Fruit fly (Drosophila melanogaster): ENCODE measurements around the gene CG11828.

The CG11828 gene

dm6 chr3R:28922744-28923143 is at the start of gene CG11828:
TSS of gene CG11828 (plus strand) at chr3R:28923044.
- TF ChIP-seq EcR (GFP tag; optimal IDR thresholded peaks at IDR 0.05), result no peak
- no peak for TF ChIP-seq Dll (optimal IDR thresholded peaks at IDR 0.05)
- TF ChIP-seq pan (optimal IDR thresholded peaks at IDR 0.05), result no peak
- TF ChIP-seq usp (GFP tag; optimal IDR thresholded peaks at IDR 0.05), result no peak
- TF ChIP-seq psq (optimal IDR thresholded peaks at IDR 0.05), result no peak
- TF ChIP-seq CG8478 (optimal IDR thresholded peaks at IDR 0.05), result no peak

dm6 chr3R:28875345-28875744 is 47.5 kb upstream of the CG11828 start, which contains the start of gene Nepl18:
TSS of gene Nepl18 (plus strand) at chr3R:28875621.
- no peak for TF ChIP-seq psq (optimal IDR thresholded peaks at IDR 0.05)
- no peak for TF ChIP-seq pan (optimal IDR thresholded peaks at IDR 0.05)
- TF ChIP-seq EcR (GFP tag; optimal IDR thresholded peaks at IDR 0.05), result no peak
- TF ChIP-seq CG8478 (optimal IDR thresholded peaks at IDR 0.05), result no peak
- TF ChIP-seq Dll (optimal IDR thresholded peaks at IDR 0.05), result no peak
- no peak for TF ChIP-seq usp (GFP tag; optimal IDR thresholded peaks at IDR 0.05)

dm6 chr3R:28880066-28880842 is 42.6 kb upstream of the CG11828 start, which contains the start of the genes Nepl19 and Nepl20:
TSS of gene Nepl19 (minus strand) at chr3R:28880122.
TSS of gene Nepl20 (plus strand) at chr3R:28880792.
- TF ChIP-seq CG8478 (optimal IDR thresholded peaks at IDR 0.05) (no peak), psq (optimal IDR thresholded peaks at IDR 0.05) (no peak), Dll (optimal IDR thresholded peaks at IDR 0.05) (no peak), usp (GFP tag; optimal IDR thresholded peaks at IDR 0.05) (no peak), pan (optimal IDR thresholded peaks at IDR 0.05) (no peak), EcR (GFP tag; optimal IDR thresholded peaks at IDR 0.05) (no peak)

dm6 chr3R:28883434-28883833 is 39.4 kb upstream of the CG11828 start, which contains the start of gene Nepl21:
TSS of gene Nepl21 (plus strand) at chr3R:28883693.
- TF ChIP-seq CG8478 (optimal IDR thresholded peaks at IDR 0.05), result no peak
- TF ChIP-seq usp (GFP tag; optimal IDR thresholded peaks at IDR 0.05), result no peak
- no peak for TF ChIP-seq pan (optimal IDR thresholded peaks at IDR 0.05)
- no peak for TF ChIP-seq EcR (GFP tag; optimal IDR thresholded peaks at IDR 0.05)
- no peak for TF ChIP-seq psq (optimal IDR thresholded peaks at IDR 0.05)
- no peak for TF ChIP-seq Dll (optimal IDR thresholded peaks at IDR 0.05)

dm6 chr3R:28886813-28887212 is 36.0 kb upstream of the CG11828 start:
- TF ChIP-seq usp (GFP tag; optimal IDR thresholded peaks at IDR 0.05) (no peak), Dll (optimal IDR thresholded peaks at IDR 0.05) (peak; percentile 2)

- TF ChIP-seq pan (optimal IDR thresholded peaks at IDR 0.05) (no peak), EcR (GFP tag; optimal IDR thresholded peaks at IDR 0.05) (no peak), Dll (optimal IDR thresholded peaks at IDR 0.05) (no peak), CG8478 (optimal IDR thresholded peaks at IDR 0.05) (no peak), usp (GFP tag; optimal IDR thresholded peaks at IDR 0.05) (no peak), psq (optimal IDR thresholded peaks at IDR 0.05) (no peak)
Observed at dm6 chr3R:28887559-28888432, 35.0 kb upstream of the CG11828 start, which contains the start of the genes CG33203 and Doa. TSS of gene CG33203 (minus strand) at chr3R:28887709. TSS of gene Doa (plus strand) at chr3R:28888073.

dm6 chr3R:28888561-28889426 is 34.0 kb upstream of the CG11828 start:
- TF ChIP-seq EcR (GFP tag; optimal IDR thresholded peaks at IDR 0.05) (peak in 1 of 2 experiments; percentile 88), psq (optimal IDR thresholded peaks at IDR 0.05) (no peak)

dm6 chr3R:28889427-28889736 is 33.5 kb upstream of the CG11828 start:
- TF ChIP-seq usp (GFP tag; optimal IDR thresholded peaks at IDR 0.05), result no peak
- no peak for TF ChIP-seq EcR (GFP tag; optimal IDR thresholded peaks at IDR 0.05)
- no peak for TF ChIP-seq pan (optimal IDR thresholded peaks at IDR 0.05)
- no peak for TF ChIP-seq Dll (optimal IDR thresholded peaks at IDR 0.05)
- peak; percentile 71 for TF ChIP-seq CG8478 (optimal IDR thresholded peaks at IDR 0.05)

dm6 chr3R:28891513-28892097 is 31.2 kb upstream of the CG11828 start:
- no peak for TF ChIP-seq psq (optimal IDR thresholded peaks at IDR 0.05)
- TF ChIP-seq CG8478 (optimal IDR thresholded peaks at IDR 0.05), result no peak
- no peak for TF ChIP-seq EcR (GFP tag; optimal IDR thresholded peaks at IDR 0.05)
- TF ChIP-seq pan (optimal IDR thresholded peaks at IDR 0.05), result no peak
- no peak for TF ChIP-seq usp (GFP tag; optimal IDR thresholded peaks at IDR 0.05)
- no peak for TF ChIP-seq Dll (optimal IDR thresholded peaks at IDR 0.05)

dm6 chr3R:28895014-28895413 is 27.8 kb upstream of the CG11828 start:
- TF ChIP-seq CG8478 (optimal IDR thresholded peaks at IDR 0.05), result no peak
- no peak for TF ChIP-seq EcR (GFP tag; optimal IDR thresholded peaks at IDR 0.05)
- TF ChIP-seq pan (optimal IDR thresholded peaks at IDR 0.05), result no peak
- TF ChIP-seq psq (optimal IDR thresholded peaks at IDR 0.05), result no peak
- no peak for TF ChIP-seq Dll (optimal IDR thresholded peaks at IDR 0.05)
- TF ChIP-seq usp (GFP tag; optimal IDR thresholded peaks at IDR 0.05), result no peak

dm6 chr3R:28897891-28898290 is 25.0 kb upstream of the CG11828 start:
- TF ChIP-seq EcR (GFP tag; optimal IDR thresholded peaks at IDR 0.05) (no peak), CG8478 (optimal IDR thresholded peaks at IDR 0.05) (no peak), usp (GFP tag; optimal IDR thresholded peaks at IDR 0.05) (no peak), psq (optimal IDR thresholded peaks at IDR 0.05) (no peak), pan (optimal IDR thresholded peaks at IDR 0.05) (no peak), Dll (optimal IDR thresholded peaks at IDR 0.05) (no peak)
